Fruit fly (Drosophila melanogaster) whole organism, embryonic: ENCODE results near the gene mRpL39.
A peak's percentile ranks its signal among the peaks of the same experiment; 100 is the strongest.

Experiments used
- CG11456 ChIP-seq: fragments of 200-800 bp; sonication (Bioruptor generic); IDR thresholded peaks from 3 replicates; pipeline ENCODE4 v1.3.6; 2022; ENCODE audit warnings: missing biosample characterization, missing genetic modification characterization
- CG13424 ChIP-seq: fragments of 200-800 bp; sonication (Bioruptor generic); optimal IDR thresholded peaks from 2 replicates; lab custom pipeline; 2019; ENCODE audit warnings: missing biosample characterization, mild to moderate bottlenecking, missing genetic modification characterization, moderate library complexity
- CG14014 ChIP-seq: fragments of 200-800 bp; sonication (Bioruptor generic); IDR thresholded peaks from 2 replicates; pipeline ENCODE4 v1.3.6; 2022; ENCODE audit warnings: missing biosample characterization, missing genetic modification characterization
- CG14860 ChIP-seq: fragments of 200-800 bp; sonication (Bioruptor generic); IDR thresholded peaks from 3 replicates; pipeline ENCODE4 v1.3.6; 2022; ENCODE audit warnings: missing biosample characterization, missing genetic modification characterization; ENCODE audit not compliant: partially characterized antibody
- CG15073 ChIP-seq: fragments of 200-800 bp; sonication (Bioruptor generic); optimal IDR thresholded peaks from 2 replicates; lab custom pipeline; 2016; ENCODE audit warnings: missing biosample characterization, missing genetic modification characterization
- CG18619 ChIP-seq: fragments of 200-800 bp; sonication (Bioruptor generic); optimal IDR thresholded peaks from 3 replicates; lab custom pipeline; 2017; ENCODE audit warnings: missing biosample characterization, mild to moderate bottlenecking, missing genetic modification characterization
- CG2199 ChIP-seq: fragments of 200-800 bp; sonication (Bioruptor generic); IDR thresholded peaks from 3 replicates; pipeline ENCODE4 v1.3.6; 2022; ENCODE audit warnings: missing biosample characterization, missing genetic modification characterization
- CG2678 ChIP-seq: fragments of 200-800 bp; sonication (Bioruptor generic); optimal IDR thresholded peaks from 3 replicates; lab custom pipeline; 2019; ENCODE audit warnings: missing biosample characterization, mild to moderate bottlenecking, missing genetic modification characterization, moderate library complexity
- CG30403 ChIP-seq: fragments of 200-800 bp; sonication (Bioruptor generic); optimal IDR thresholded peaks from 3 replicates; lab custom pipeline; 2016; ENCODE audit warnings: missing biosample characterization, missing genetic modification characterization
- CG3163 ChIP-seq: fragments of 200-800 bp; sonication (Bioruptor generic); optimal IDR thresholded peaks from 3 replicates; lab custom pipeline; 2016; ENCODE audit warnings: missing biosample characterization, missing genetic modification characterization
- CG3726 ChIP-seq: fragments of 200-800 bp; sonication (Bioruptor generic); IDR thresholded peaks from 3 replicates; pipeline ENCODE4, ENCODE4 v1.3.6; 2022; ENCODE audit warnings: missing biosample characterization, missing genetic modification characterization
- CG5180 ChIP-seq: fragments of 200-800 bp; sonication (Bioruptor generic); optimal IDR thresholded peaks from 3 replicates; lab custom pipeline; 2017; ENCODE audit warnings: missing biosample characterization, missing genetic modification characterization, mild to moderate bottlenecking, moderate library complexity, missing genetic modification reagents
- CG5953 ChIP-seq: fragments of 200-800 bp; sonication (Bioruptor generic); IDR thresholded peaks from 2 replicates; pipeline ENCODE4 v1.3.6; 2022; ENCODE audit warnings: missing biosample characterization, missing genetic modification characterization
- CG9437 ChIP-seq: fragments of 200-800 bp; sonication (Bioruptor generic); optimal IDR thresholded peaks from 2 replicates; lab custom pipeline; 2018; ENCODE audit warnings: missing biosample characterization, mild to moderate bottlenecking, missing genetic modification characterization
- CG9609 ChIP-seq: fragments of 200-800 bp; sonication (Bioruptor generic); optimal IDR thresholded peaks from 3 replicates; lab custom pipeline; 2016; ENCODE audit warnings: missing biosample characterization, missing genetic modification characterization
- CG9727 ChIP-seq: fragments of 200-800 bp; sonication (Bioruptor generic); optimal IDR thresholded peaks from 3 replicates; lab custom pipeline; 2017; ENCODE audit warnings: missing biosample characterization, mild to moderate bottlenecking, missing genetic modification characterization
- CG9876 ChIP-seq: fragments of 200-800 bp; sonication (Bioruptor generic); optimal IDR thresholded peaks from 2 replicates; lab custom pipeline; 2016; ENCODE audit warnings: missing biosample characterization, missing genetic modification characterization
- Deaf1 ChIP-seq: fragments of 200-800 bp; optimal IDR thresholded peaks from 3 replicates; lab custom pipeline; 2019; ENCODE audit warnings: missing biosample characterization, mild to moderate bottlenecking, missing genetic modification characterization, moderate library complexity
- Fer1 ChIP-seq: fragments of 200-800 bp; sonication (Bioruptor generic); optimal IDR thresholded peaks from 2 replicates; lab custom pipeline; 2017; ENCODE audit warnings: missing biosample characterization, mild to moderate bottlenecking, missing genetic modification characterization
- H2.0 ChIP-seq: fragments of 200-800 bp; sonication (Bioruptor generic); IDR thresholded peaks from 2 replicates; pipeline ENCODE4 v1.3.6; 2022; ENCODE audit warnings: missing biosample characterization, missing genetic modification characterization
- HLH4C ChIP-seq: fragments of 200-800 bp; sonication (Bioruptor generic); IDR thresholded peaks from 3 replicates; pipeline ENCODE4 v1.3.6; 2022; ENCODE audit warnings: missing biosample characterization, missing genetic modification characterization; ENCODE audit not compliant: partially characterized antibody
- HmgD ChIP-seq: fragments of 200-800 bp; sonication (Bioruptor generic); optimal IDR thresholded peaks from 3 replicates; lab custom pipeline; 2016; ENCODE audit warnings: missing biosample characterization, missing genetic modification characterization
- HmgZ ChIP-seq: fragments of 200-800 bp; sonication (Bioruptor generic); optimal IDR thresholded peaks from 2 replicates; lab custom pipeline; 2018; ENCODE audit warnings: missing biosample characterization, mild to moderate bottlenecking, missing genetic modification characterization
- Jarid2 ChIP-seq: fragments of 200-800 bp; sonication (Bioruptor generic); optimal IDR thresholded peaks from 3 replicates; lab custom pipeline; 2017; ENCODE audit warnings: mild to moderate bottlenecking, missing biosample characterization, missing genetic modification reagents, missing genetic modification characterization
- Mad ChIP-seq: fragments of 200-800 bp; sonication (Bioruptor generic); optimal IDR thresholded peaks from 2 replicates; lab custom pipeline; 2016; ENCODE audit warnings: missing biosample characterization, missing genetic modification characterization
- Med ChIP-seq: fragments of 200-800 bp; sonication (Bioruptor generic); peaks from one replicate; lab custom pipeline; 2016; ENCODE audit warnings: missing biosample characterization, missing genetic modification characterization, mild to moderate bottlenecking, inconsistent platforms, moderate library complexity
- Nf-YB ChIP-seq: fragments of 200-800 bp; sonication (Bioruptor generic); optimal IDR thresholded peaks from 3 replicates; lab custom pipeline; 2019; ENCODE audit warnings: missing biosample characterization, mild to moderate bottlenecking, missing genetic modification characterization, moderate library complexity
- Rfx ChIP-seq: fragments of 200-800 bp; sonication (Bioruptor generic); IDR thresholded peaks from 2 replicates; pipeline ENCODE4 v1.3.6; 2022; ENCODE audit warnings: missing biosample characterization, missing genetic modification characterization
- Vsx1 ChIP-seq: fragments of 200-800 bp; sonication (Bioruptor generic); optimal IDR thresholded peaks from 2 replicates; lab custom pipeline; 2017; ENCODE audit warnings: missing biosample characterization, mild to moderate bottlenecking, missing genetic modification characterization, missing genetic modification reagents
- YL-1 ChIP-seq: fragments of 200-800 bp; sonication (Bioruptor generic); optimal IDR thresholded peaks from 3 replicates; lab custom pipeline; 2017; ENCODE audit warnings: missing biosample characterization, mild to moderate bottlenecking, missing genetic modification characterization
- ab ChIP-seq: fragments of 200-800 bp; sonication (Bioruptor generic); optimal IDR thresholded peaks from 2 replicates; lab custom pipeline; 2016; ENCODE audit warnings: missing biosample characterization, missing genetic modification characterization
- br ChIP-seq: fragments of >200 bp; optimal IDR thresholded peaks from 2 replicates; lab custom pipeline; 2017
- dmrt99B ChIP-seq: fragments of 200-800 bp; sonication (Bioruptor generic); optimal IDR thresholded peaks from 2 replicates; lab custom pipeline; 2018; ENCODE audit warnings: missing biosample characterization, mild to moderate bottlenecking, missing genetic modification characterization, moderate library complexity
- en ChIP-seq: fragments of 200-800 bp; sonication (Bioruptor generic); optimal IDR thresholded peaks from 2 replicates; lab custom pipeline; 2016; ENCODE audit warnings: missing biosample characterization, missing genetic modification characterization
- fd102C ChIP-seq: fragments of 200-800 bp; sonication (Bioruptor generic); optimal IDR thresholded peaks from 2 replicates; lab custom pipeline; 2018; ENCODE audit warnings: missing biosample characterization, mild to moderate bottlenecking, missing genetic modification characterization, moderate library complexity
- fd64A ChIP-seq: fragments of 200-800 bp; sonication (Bioruptor generic); optimal IDR thresholded peaks from 3 replicates; lab custom pipeline; 2018; ENCODE audit warnings: missing biosample characterization, mild to moderate bottlenecking, missing genetic modification characterization
- ftz-f1 ChIP-seq: fragments of 200-800 bp; sonication (Bioruptor generic); optimal IDR thresholded peaks from 2 replicates; lab custom pipeline; 2016; ENCODE audit warnings: missing biosample characterization, missing genetic modification characterization
- gem ChIP-seq: fragments of 200-800 bp; sonication (Bioruptor generic); optimal IDR thresholded peaks from 2 replicates; lab custom pipeline; 2019; ENCODE audit warnings: missing biosample characterization, mild to moderate bottlenecking, missing genetic modification characterization, moderate library complexity
- gsb-n ChIP-seq: fragments of 200-800 bp; sonication (Bioruptor generic); optimal IDR thresholded peaks from 3 replicates; lab custom pipeline; 2018; ENCODE audit warnings: missing biosample characterization, mild to moderate bottlenecking, missing genetic modification characterization
- jigr1 ChIP-seq: fragments of 200-800 bp; sonication (Bioruptor generic); IDR thresholded peaks from 3 replicates; pipeline ENCODE4 v1.3.6; 2022; ENCODE audit warnings: missing biosample characterization, missing genetic modification characterization
- kni ChIP-seq: fragments of 200-800 bp; sonication (Bioruptor generic); optimal IDR thresholded peaks from 3 replicates; lab custom pipeline; 2017; ENCODE audit warnings: mild to moderate bottlenecking, missing biosample characterization, missing genetic modification reagents, missing genetic modification characterization
- nerfin-1 ChIP-seq: fragments of 200-800 bp; sonication (Bioruptor generic); optimal IDR thresholded peaks from 3 replicates; lab custom pipeline; 2019; ENCODE audit warnings: missing biosample characterization, mild to moderate bottlenecking, missing genetic modification characterization, moderate library complexity
- org-1 ChIP-seq: fragments of 200-800 bp; sonication (Bioruptor generic); optimal IDR thresholded peaks from 2 replicates; lab custom pipeline; 2017; ENCODE audit warnings: missing biosample characterization, missing genetic modification characterization
- otp ChIP-seq: fragments of 200-800 bp; sonication (Bioruptor generic); IDR thresholded peaks from 3 replicates; pipeline ENCODE4, ENCODE4 v1.3.6; 2022; ENCODE audit warnings: missing biosample characterization, missing genetic modification characterization
- pros ChIP-seq: fragments of 200-800 bp; sonication (Bioruptor generic); optimal IDR thresholded peaks from 3 replicates; lab custom pipeline; 2019; ENCODE audit warnings: missing biosample characterization, mild to moderate bottlenecking, missing genetic modification characterization, moderate library complexity
- pum ChIP-seq: fragments of 200-800 bp; sonication (Bioruptor generic); optimal IDR thresholded peaks from 2 replicates; lab custom pipeline; 2016; ENCODE audit warnings: missing biosample characterization, missing genetic modification characterization
- schlank ChIP-seq: fragments of 200-800 bp; sonication (Bioruptor generic); optimal IDR thresholded peaks from 2 replicates; lab custom pipeline; 2018; ENCODE audit warnings: missing biosample characterization, mild to moderate bottlenecking, missing genetic modification characterization
- sna ChIP-seq: fragments of 200-800 bp; sonication (Bioruptor generic); IDR thresholded peaks from 2 replicates; pipeline ENCODE4 v1.3.6; 2022; ENCODE audit warnings: missing biosample characterization, missing genetic modification characterization; ENCODE audit not compliant: partially characterized antibody

Gene mRpL39

DNA sequence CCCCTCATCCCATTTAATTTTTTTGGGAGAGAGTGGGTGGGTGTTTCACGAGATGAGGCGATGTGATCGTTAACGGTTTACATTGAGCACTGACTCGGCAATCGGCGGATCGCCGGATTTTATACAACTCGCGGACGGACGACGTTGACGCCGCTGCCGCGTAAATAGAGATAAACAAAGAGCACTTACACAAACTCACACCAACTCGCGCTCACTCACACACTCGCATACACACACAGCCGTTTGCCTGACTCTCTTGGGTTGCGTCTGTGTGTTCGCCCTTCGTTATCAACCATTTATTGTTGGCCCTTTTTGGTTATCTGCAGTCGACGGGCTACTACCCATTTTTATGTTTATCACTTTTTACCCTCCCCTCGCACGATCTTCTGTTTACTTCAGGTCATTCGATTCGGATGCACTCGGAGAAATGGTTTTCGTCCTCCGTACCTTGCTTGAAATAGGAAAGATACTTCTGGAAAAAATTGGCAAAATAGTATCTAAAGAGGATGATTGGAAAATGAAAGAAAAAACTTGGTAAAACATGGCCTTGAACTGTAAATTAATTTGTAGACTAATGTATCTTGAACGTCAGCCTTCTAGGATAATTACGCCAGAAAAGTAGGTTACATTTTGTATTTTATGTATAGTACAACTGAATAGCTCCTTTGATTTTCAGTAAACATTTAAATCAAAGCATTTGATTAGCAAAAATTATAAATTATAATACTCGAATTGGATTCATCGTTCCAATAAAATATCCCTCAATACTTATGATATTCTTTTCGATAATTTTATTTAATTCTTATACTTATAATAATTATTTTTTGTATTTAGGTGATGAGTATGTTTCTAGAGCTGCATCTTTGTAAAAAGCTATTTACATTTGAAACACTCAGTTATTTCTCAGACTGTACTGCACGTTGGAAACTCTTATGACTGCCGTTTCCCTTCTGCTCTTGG is 21.6 kb downstream of the mRpL39 start (continued):
- TF ChIP-seq gem (tag; lab: Kevin White, UChicago) (peak; percentile 64), en (no peak), Med (GFP tag; lab: Kevin White, UChicago) (peak; percentile 73), HLH4C (GFP tag; lab: Robert Waterston, UW) (no peak), jigr1 (GFP tag; lab: Robert Waterston, UW) (no peak), Fer1 (GFP tag; lab: Kevin White, UChicago) (no peak), CG18619 (peak; percentile 53), Jarid2 (peak; percentile 93), Nf-YB (GFP tag; lab: Kevin White, UChicago) (peak; percentile 37), otp (GFP tag; lab: Robert Waterston, UW) (peak; percentile 69; the same call in 1 of the 3 replicates), schlank (tag; lab: Kevin White, UChicago) (no peak), CG2199 (GFP tag; lab: Robert Waterston, UW) (peak; percentile 56; the same call in 1 of the 3 replicates), CG9727 (GFP tag; lab: Kevin White, UChicago) (peak; percentile 82), gsb-n (no peak), CG14014 (GFP tag; lab: Robert Waterston, UW) (peak; percentile 32; the same call in 1 of the 2 replicates), CG11456 (no peak), CG15073 (GFP tag; lab: Kevin White, UChicago) (no peak), Rfx (GFP tag; lab: Robert Waterston, UW) (peak; percentile 16; the same call in 1 of the 2 replicates), HmgZ (tag; lab: Kevin White, UChicago) (peak; percentile 33), kni (peak; percentile 97), CG5953 (peak; percentile 42; the same call in 1 of the 2 replicates), CG14860 (no peak), Mad (GFP tag; lab: Kevin White, UChicago) (no peak), nerfin-1 (tag; lab: Kevin White, UChicago) (no peak), YL-1 (GFP tag; lab: Kevin White, UChicago) (peak; percentile 35), CG9437 (GFP tag; lab: Kevin White, UChicago) (peak; percentile 71), dmrt99B (tag; lab: Kevin White, UChicago) (peak; percentile 46), CG9609 (GFP tag; lab: Kevin White, UChicago) (no peak), org-1 (GFP tag; lab: Kevin White, UChicago) (peak; percentile 11), fd64A (GFP tag; lab: Kevin White, UChicago) (peak; percentile 43), CG3726 (GFP tag; lab: Robert Waterston, UW) (no peak), ftz-f1 (GFP tag; lab: Kevin White, UChicago) (peak; percentile 28), sna (GFP tag; lab: Robert Waterston, UW) (peak; percentile 60; the same call in 1 of the 2 replicates), CG30403 (GFP tag; lab: Kevin White, UChicago) (peak; percentile 60), HmgD (GFP tag; lab: Kevin White, UChicago) (no peak), CG9876 (GFP tag; lab: Kevin White, UChicago) (no peak), Vsx1 (GFP tag; lab: Kevin White, UChicago) (no peak), pros (GFP tag; lab: Kevin White, UChicago) (peak; percentile 83), CG3163 (GFP tag; lab: Kevin White, UChicago) (no peak), H2.0 (GFP tag; lab: Robert Waterston, UW) (0 out of 2 replicates have a peak, but pooled peaks have one; percentile 11), fd102C (no peak), br (lab: Kevin White, UChicago) (no peak), CG5180 (GFP tag; lab: Kevin White, UChicago) (peak; percentile 10), CG2678 (tag; lab: Kevin White, UChicago) (peak; percentile 63), ab (GFP tag; lab: Kevin White, UChicago) (no peak), CG13424 (peak; percentile 43), pum (GFP tag; lab: Kevin White, UChicago) (peak; percentile 51), Deaf1 (tag; lab: Kevin White, UChicago) (peak; percentile 83)
